Worm (Caenorhabditis elegans): Measurements from ENCODE around the gene K05F1.8.
A peak's percentile ranks its signal among the peaks of the same experiment; 100 is the strongest.

The K05F1.8 gene

DNA sequence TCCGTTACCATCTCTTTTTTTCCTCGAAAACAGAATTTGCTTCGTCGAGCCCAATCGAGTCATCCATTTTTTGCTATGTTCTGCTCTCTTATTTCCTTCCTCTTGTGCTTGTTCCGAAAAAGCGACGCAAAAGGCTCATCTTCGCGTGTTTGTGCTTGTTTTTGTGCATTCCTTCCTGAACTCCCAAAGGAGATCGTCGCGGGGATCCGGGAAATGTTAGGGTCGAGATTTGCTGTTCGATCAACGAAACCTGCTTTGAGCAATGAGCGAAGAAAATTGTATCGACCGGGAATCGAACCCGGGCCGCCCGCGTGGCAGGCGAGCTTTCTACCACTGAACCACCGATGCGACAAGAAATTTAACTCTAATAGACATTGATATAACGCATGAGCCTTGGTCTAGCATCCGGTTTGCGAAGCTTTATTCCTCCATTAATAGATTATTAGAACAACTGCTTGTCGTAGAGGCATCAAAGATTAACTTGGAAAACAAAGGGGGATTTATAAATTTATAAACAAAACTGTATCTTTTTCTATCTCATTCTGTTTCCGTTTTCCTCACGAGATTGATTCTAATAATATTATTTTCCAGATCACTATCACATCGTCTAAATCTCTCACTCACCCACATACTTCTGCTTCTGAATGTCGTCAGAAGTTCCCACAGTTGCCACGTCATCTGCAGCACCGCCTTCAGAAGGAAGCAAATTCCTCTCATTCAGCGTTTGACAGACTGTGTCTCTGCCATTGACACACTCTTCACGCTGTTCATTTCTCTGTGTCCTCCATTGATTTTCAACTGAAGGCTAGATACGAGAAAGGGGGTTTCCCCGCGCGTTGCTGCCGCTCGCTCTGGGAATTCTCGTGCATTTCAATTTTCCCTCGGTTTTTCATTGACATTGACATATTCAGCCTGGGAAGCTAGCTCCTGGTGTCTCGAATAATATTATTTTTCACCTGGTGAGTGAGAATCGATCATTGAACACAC lies 17.2 kb downstream of the K05F1.8 start, which contains the start of gene K05F1.6 (continued):
- peak; percentile 38; the same call in 1 of the 2 replicates for TF ChIP-seq madf-9 (GFP tag; conservative IDR thresholded peaks at IDR 0.05)
- peak in 1 of 2 experiments; percentile 17 for TF ChIP-seq mdl-1 (tag; optimal IDR thresholded peaks at IDR 0.05)
- peak; percentile 80 for TF ChIP-seq lir-3 (tag; optimal IDR thresholded peaks at IDR 0.05)
- TF ChIP-seq Y105C5A.15 (GFP tag; IDR thresholded peaks at IDR 0.05): 0 out of 2 replicates have a peak, but pooled peaks have one; percentile 38
- peak; percentile 91 for TF ChIP-seq gei-8 (GFP tag; optimal IDR thresholded peaks at IDR 0.05)
- TF ChIP-seq F37D6.2 (tag; optimal IDR thresholded peaks at IDR 0.05): peak; percentile 31
- TF ChIP-seq unc-39 (tag; optimal IDR thresholded peaks at IDR 0.05): no peak
- peak; percentile 78 for TF ChIP-seq rbr-2 (tag; optimal IDR thresholded peaks at IDR 0.05)
- TF ChIP-seq tag-97 (GFP tag; IDR thresholded peaks at IDR 0.05): 0 out of 2 replicates have a peak, but pooled peaks have one; percentile 28
- no peak for TF ChIP-seq R02D3.7 (tag; optimal IDR thresholded peaks at IDR 0.05)
- no peak for TF ChIP-seq Y75B8A.6 (GFP tag; IDR thresholded peaks at IDR 0.05)
- TF ChIP-seq mxl-3 (GFP tag; optimal IDR thresholded peaks at IDR 0.05): peak; percentile 57
- no peak for TF ChIP-seq skn-1 (tag; optimal IDR thresholded peaks at IDR 0.05)
- TF ChIP-seq nhr-41 (GFP tag; IDR thresholded peaks at IDR 0.05): peak; percentile 81
- no peak for TF ChIP-seq ama-1 (optimal IDR thresholded peaks at IDR 0.05)
- no peak for TF ChIP-seq ceh-62 (tag; optimal IDR thresholded peaks at IDR 0.05)
- TF ChIP-seq pqm-1 (tag; optimal IDR thresholded peaks at IDR 0.05): no peak
- TF ChIP-seq T26A8.4 (GFP tag; IDR thresholded peaks at IDR 0.05): peak; percentile 80
- peak in 1 of 2 experiments; percentile 92 for TF ChIP-seq unc-62 (GFP tag; optimal IDR thresholded peaks at IDR 0.05 in 1 of 2)
- TF ChIP-seq unc-62 (tag; optimal IDR thresholded peaks at IDR 0.05): no peak
- no peak; the same call in none of the 2 replicates for TF ChIP-seq set-16 (GFP tag; IDR thresholded peaks at IDR 0.05)
- no peak for TF ChIP-seq daf-12 (tag; optimal IDR thresholded peaks at IDR 0.05)
- peak; percentile 89 for TF ChIP-seq arid-1 (GFP tag; conservative IDR thresholded peaks at IDR 0.05)
- peak; percentile 78 for TF ChIP-seq unc-130 (GFP tag; optimal IDR thresholded peaks at IDR 0.05)
- TF ChIP-seq ceh-20 (GFP tag; IDR thresholded peaks at IDR 0.05): peak; percentile 66; the same call in 1 of the 2 replicates
- peak; percentile 66 for TF ChIP-seq hmg-1.1 (GFP tag; IDR thresholded peaks at IDR 0.05)
- peak; percentile 66 for TF ChIP-seq ctbp-1 (GFP tag; IDR thresholded peaks at IDR 0.05)
- TF ChIP-seq zfp-3 (GFP tag; conservative IDR thresholded peaks at IDR 0.05): peak; percentile 80; the same call in 1 of the 2 replicates
- peak; percentile 45 for TF ChIP-seq nhr-6 (tag; optimal IDR thresholded peaks at IDR 0.05)
- TF ChIP-seq spr-3 (GFP tag; optimal IDR thresholded peaks at IDR 0.05): peak; percentile 84
- peak; percentile 78 for TF ChIP-seq F49E8.2 (tag; optimal IDR thresholded peaks at IDR 0.05; ENCODE audit: borderline replicate concordance)
- TF ChIP-seq fos-1 (tag; optimal IDR thresholded peaks at IDR 0.05): no peak
- TF ChIP-seq saeg-2 (GFP tag; IDR thresholded peaks at IDR 0.05): peak; percentile 81; the same call in 1 of the 2 replicates
- peak; percentile 42 for TF ChIP-seq zip-2 (tag; optimal IDR thresholded peaks at IDR 0.05)

DNA sequence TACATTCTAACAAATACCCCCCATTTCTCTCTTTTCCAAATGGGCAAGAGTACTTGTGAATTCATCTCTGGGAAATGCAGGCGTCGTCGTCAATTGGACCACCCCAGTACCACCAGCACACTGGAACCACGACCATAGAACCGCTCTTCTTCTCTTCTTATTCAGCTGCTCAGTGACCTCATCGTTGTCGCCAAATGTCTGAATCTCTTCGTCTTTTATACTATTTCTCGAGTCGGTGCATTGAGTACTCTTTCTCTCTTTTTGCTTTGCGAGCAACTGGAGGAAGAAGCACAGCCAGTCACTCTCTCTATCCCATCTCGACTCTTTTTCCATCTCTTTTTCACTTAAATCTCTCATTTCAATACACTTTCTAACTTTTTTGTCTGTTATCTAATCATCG lies 19.6 kb downstream of the K05F1.8 start:
- TF ChIP-seq ceh-82 (tag; optimal IDR thresholded peaks at IDR 0.05) (no peak), attf-4 (tag; optimal IDR thresholded peaks at IDR 0.05) (no peak), zfp-3 (GFP tag; conservative IDR thresholded peaks at IDR 0.05) (no peak), hmg-1.1 (GFP tag; IDR thresholded peaks at IDR 0.05) (peak; percentile 47), lsy-2 (tag; optimal IDR thresholded peaks at IDR 0.05) (peak in 1 of 2 experiments; percentile 30), unc-62 (GFP tag; optimal IDR thresholded peaks at IDR 0.05 in 1 of 2) (peak in 1 of 2 experiments; percentile 0), unc-62 (tag; optimal IDR thresholded peaks at IDR 0.05) (no peak), dve-1 (tag; optimal IDR thresholded peaks at IDR 0.05; ENCODE audit: insufficient read depth) (no peak), hlh-11 (tag; optimal IDR thresholded peaks at IDR 0.05) (peak; percentile 50), Y75B8A.6 (GFP tag; IDR thresholded peaks at IDR 0.05) (no peak), jun-1 (tag; optimal IDR thresholded peaks at IDR 0.05) (no peak), nhr-11 (tag; optimal IDR thresholded peaks at IDR 0.05) (peak; percentile 11), sdz-12 (GFP tag; optimal IDR thresholded peaks at IDR 0.05) (no peak), mes-2 (tag; optimal IDR thresholded peaks at IDR 0.05; ENCODE audit: poor library complexity, severe bottlenecking) (peak; percentile 37), aha-1 (tag) (peak; percentile 29)

Data from whole organism, L4 larva.